Fruit fly (Drosophila melanogaster) whole organism, embryonic: ENCODE data around the gene CG31126.

ENCODE experiments used
- ATbp ChIP-seq: fragments of 200-800 bp; sonication (Bioruptor generic); optimal IDR thresholded peaks from 2 replicates; lab custom pipeline; 2017; ENCODE audit warnings: missing biosample characterization, mild to moderate bottlenecking, missing genetic modification characterization, missing genetic modification reagents
- Atf3 ChIP-seq: fragments of 200-800 bp; sonication (Bioruptor generic); optimal IDR thresholded peaks from 3 replicates; lab custom pipeline; 2016; ENCODE audit warnings: missing biosample characterization, missing genetic modification characterization
- BEAF-32 ChIP-seq: fragments of 200-800 bp; sonication (Bioruptor generic); optimal IDR thresholded peaks from 3 replicates; lab custom pipeline; 2017; ENCODE audit warnings: missing biosample characterization, missing genetic modification characterization, mild to moderate bottlenecking, moderate library complexity, missing genetic modification reagents
- Bdp1 ChIP-seq: fragments of 200-800 bp; sonication (Bioruptor generic); optimal IDR thresholded peaks from 3 replicates; lab custom pipeline; 2016; ENCODE audit warnings: missing biosample characterization, missing genetic modification characterization
- CG10274 ChIP-seq: fragments of 200-800 bp; sonication (Bioruptor generic); optimal IDR thresholded peaks from 3 replicates; lab custom pipeline; 2017; ENCODE audit warnings: missing biosample characterization, mild to moderate bottlenecking, missing genetic modification characterization
- CG10321 ChIP-seq: fragments of 200-800 bp; sonication (Bioruptor generic); IDR thresholded peaks from 2 replicates; pipeline ENCODE4 v1.3.6; 2022; ENCODE audit warnings: missing biosample characterization, missing genetic modification characterization
- CG11085 ChIP-seq: fragments of 200-800 bp; sonication (Bioruptor generic); IDR thresholded peaks from 2 replicates; pipeline ENCODE4 v1.3.6; 2022; ENCODE audit warnings: missing biosample characterization, missing genetic modification characterization
- CG11696 ChIP-seq: fragments of 200-800 bp; sonication (Bioruptor generic); IDR thresholded peaks from 2 replicates; pipeline ENCODE4 v1.3.6; 2022; ENCODE audit warnings: missing biosample characterization, missing genetic modification characterization
- CG1233 ChIP-seq: fragments of 200-800 bp; sonication (Bioruptor generic); optimal IDR thresholded peaks from 4 replicates; lab custom pipeline; 2018; ENCODE audit warnings: missing biosample characterization, mild to moderate bottlenecking, missing genetic modification characterization
- CG1603 ChIP-seq: fragments of 200-800 bp; sonication (Bioruptor generic); optimal IDR thresholded peaks from 2 replicates; lab custom pipeline; 2019; ENCODE audit warnings: missing biosample characterization, mild to moderate bottlenecking, missing genetic modification characterization, moderate library complexity
- CG16813 ChIP-seq: fragments of 200-800 bp; sonication (Bioruptor generic); IDR thresholded peaks from 3 replicates; pipeline ENCODE4 v1.3.6; 2022; ENCODE audit warnings: missing biosample characterization, missing genetic modification characterization; ENCODE audit not compliant: partially characterized antibody
- CG16863 ChIP-seq: fragments of 200-800 bp; sonication (Bioruptor generic); optimal IDR thresholded peaks from 3 replicates; lab custom pipeline; 2016; ENCODE audit warnings: missing biosample characterization, missing genetic modification characterization
- CG32767 ChIP-seq: fragments of 200-800 bp; sonication (Bioruptor generic); IDR thresholded peaks from 2 replicates; pipeline ENCODE4 v1.3.6; 2022; ENCODE audit warnings: missing biosample characterization, missing genetic modification characterization
- CG3726 ChIP-seq: fragments of 200-800 bp; sonication (Bioruptor generic); IDR thresholded peaks from 3 replicates; pipeline ENCODE4, ENCODE4 v1.3.6; 2022; ENCODE audit warnings: missing biosample characterization, missing genetic modification characterization
- CG3847 ChIP-seq: fragments of 200-800 bp; sonication (Bioruptor generic); IDR thresholded peaks from 2 replicates; pipeline ENCODE4 v1.3.6; 2022; ENCODE audit warnings: missing biosample characterization, missing genetic modification characterization
- CG3995 ChIP-seq: fragments of 200-800 bp; sonication (Bioruptor generic); optimal IDR thresholded peaks from 3 replicates; lab custom pipeline; 2016; ENCODE audit warnings: missing biosample characterization, missing genetic modification characterization
- CG4424 ChIP-seq: fragments of 200-800 bp; sonication (Bioruptor generic); optimal IDR thresholded peaks from 3 replicates; lab custom pipeline; 2016; ENCODE audit warnings: missing biosample characterization, missing genetic modification characterization
- CG4730 ChIP-seq: fragments of 200-800 bp; sonication (Bioruptor generic); IDR thresholded peaks from 2 replicates; pipeline ENCODE4 v1.3.6; 2022; ENCODE audit warnings: missing biosample characterization, missing genetic modification characterization
- CG6272 ChIP-seq: fragments of 200-800 bp; sonication (Bioruptor generic); IDR thresholded peaks from 2 replicates; pipeline ENCODE4 v1.3.6; 2022; ENCODE audit warnings: missing biosample characterization, missing genetic modification characterization
- CG6854 ChIP-seq: fragments of 200-800 bp; sonication (Bioruptor generic); optimal IDR thresholded peaks from 3 replicates; lab custom pipeline; 2017; ENCODE audit warnings: missing biosample characterization, mild to moderate bottlenecking, missing genetic modification characterization
- CG7271 ChIP-seq: fragments of 200-800 bp; sonication (Bioruptor generic); optimal IDR thresholded peaks from 2 replicates; lab custom pipeline; 2018; ENCODE audit warnings: missing biosample characterization, mild to moderate bottlenecking, missing genetic modification characterization, moderate library complexity
- CG7372 ChIP-seq: fragments of 200-800 bp; sonication (Bioruptor generic); IDR thresholded peaks from 2 replicates; pipeline ENCODE4 v1.3.6; 2022; ENCODE audit warnings: missing biosample characterization, missing genetic modification characterization
- CG7963 ChIP-seq: fragments of 200-800 bp; sonication (Bioruptor generic); IDR thresholded peaks from 3 replicates; pipeline ENCODE4 v1.3.6; 2022; ENCODE audit warnings: missing biosample characterization, missing genetic modification characterization; ENCODE audit not compliant: partially characterized antibody
- CG8089 ChIP-seq: fragments of 200-800 bp; sonication (Bioruptor generic); optimal IDR thresholded peaks from 3 replicates; lab custom pipeline; 2016; ENCODE audit warnings: missing biosample characterization, missing genetic modification characterization
- CTCF ChIP-seq: fragments of 200-800 bp; sonication (Bioruptor generic); optimal IDR thresholded peaks from 2 replicates; lab custom pipeline; 2017; ENCODE audit warnings: missing biosample characterization, mild to moderate bottlenecking, missing genetic modification characterization, moderate library complexity
- Camta ChIP-seq: fragments of 200-800 bp; sonication (Bioruptor generic); optimal IDR thresholded peaks from 2 replicates; lab custom pipeline; 2016; ENCODE audit warnings: missing biosample characterization, missing genetic modification characterization
- D19B ChIP-seq: fragments of 200-800 bp; sonication (Bioruptor generic); optimal IDR thresholded peaks from 2 replicates; lab custom pipeline; 2017; ENCODE audit warnings: missing biosample characterization, mild to moderate bottlenecking, missing genetic modification characterization
- Dek ChIP-seq: fragments of 200-800 bp; sonication (Bioruptor generic); optimal IDR thresholded peaks from 3 replicates; lab custom pipeline; 2019; ENCODE audit warnings: missing biosample characterization, mild to moderate bottlenecking, missing genetic modification characterization, moderate library complexity
- Hr51 ChIP-seq, 2 experiments: fragments of 200-800 bp; sonication (Bioruptor generic); optimal IDR thresholded peaks; 2 replicates in 1 of 2; 3 replicates in 1 of 2; lab custom pipeline; 2016 to 2018; ENCODE audit warnings: missing biosample characterization in 2 of 2, missing genetic modification characterization in 2 of 2, mild to moderate bottlenecking in 1 of 2, moderate library complexity in 1 of 2
- Lhr ChIP-seq: fragments of 200-800 bp; sonication (Bioruptor generic); optimal IDR thresholded peaks from 3 replicates; lab custom pipeline; 2017; ENCODE audit warnings: mild to moderate bottlenecking, missing biosample characterization, missing genetic modification reagents, missing genetic modification characterization
- MESR4 ChIP-seq: fragments of 200-800 bp; sonication (Bioruptor generic); optimal IDR thresholded peaks from 2 replicates; lab custom pipeline; 2018; ENCODE audit warnings: missing biosample characterization, mild to moderate bottlenecking, missing genetic modification characterization, moderate library complexity
- Max ChIP-seq: fragments of 200-800 bp; sonication (Bioruptor generic); optimal IDR thresholded peaks from 2 replicates; lab custom pipeline; 2016; ENCODE audit warnings: missing biosample characterization, mild to moderate bottlenecking, missing genetic modification characterization
- abd-A ChIP-seq: fragments of 200-800 bp; sonication (Bioruptor generic); optimal IDR thresholded peaks from 3 replicates; lab custom pipeline; 2019; ENCODE audit warnings: missing biosample characterization, mild to moderate bottlenecking, missing genetic modification characterization, moderate library complexity
- ac ChIP-seq: fragments of 200-800 bp; sonication (Bioruptor generic); optimal IDR thresholded peaks from 3 replicates; lab custom pipeline; 2017; ENCODE audit warnings: missing biosample characterization, mild to moderate bottlenecking, missing genetic modification characterization
- ara ChIP-seq: fragments of 200-800 bp; sonication (Bioruptor generic); IDR thresholded peaks from 2 replicates; pipeline ENCODE4 v1.3.6; 2022; ENCODE audit warnings: missing biosample characterization, missing genetic modification characterization
- bbx ChIP-seq: fragments of 200-800 bp; sonication (Bioruptor generic); IDR thresholded peaks from 2 replicates; pipeline ENCODE4 v1.3.6; 2022; ENCODE audit warnings: missing biosample characterization, missing genetic modification characterization; ENCODE audit not compliant: partially characterized antibody
- bigmax ChIP-seq: fragments of 200-800 bp; sonication (Bioruptor generic); optimal IDR thresholded peaks from 2 replicates; lab custom pipeline; 2018; ENCODE audit warnings: missing biosample characterization, mild to moderate bottlenecking, missing genetic modification characterization
- grn ChIP-seq: fragments of 200-800 bp; sonication (Bioruptor generic); optimal IDR thresholded peaks from 3 replicates; lab custom pipeline; 2017; ENCODE audit warnings: missing biosample characterization, missing genetic modification characterization
- hkb ChIP-seq, 2 experiments: fragments of 200-800 bp in 1 of 2; fragments of >200 bp in 1 of 2; sonication (Bioruptor generic) in 1 of 2; IDR thresholded peaks in 1 of 2; optimal IDR thresholded peaks in 1 of 2; 2 replicates each; pipeline versions ENCODE4 v1.3.6 to Lab custom; 2017 to 2022; ENCODE audit warnings: missing biosample characterization in 1 of 2, missing genetic modification characterization in 1 of 2
- insv ChIP-seq, 2 experiments: fragments of 200-800 bp; sonication (Bioruptor generic); optimal IDR thresholded peaks; 3 replicates each; lab custom pipeline; 2016 to 2018; ENCODE audit warnings: missing biosample characterization in 2 of 2, missing genetic modification characterization in 2 of 2
- kah ChIP-seq: fragments of 200-800 bp; sonication (Bioruptor generic); optimal IDR thresholded peaks from 2 replicates; lab custom pipeline; 2018; ENCODE audit warnings: missing biosample characterization, mild to moderate bottlenecking, missing genetic modification characterization
- pb ChIP-seq: fragments of 200-800 bp; sonication (Bioruptor generic); optimal IDR thresholded peaks from 3 replicates; lab custom pipeline; 2016; ENCODE audit warnings: missing biosample characterization, missing genetic modification characterization
- pros ChIP-seq: fragments of 200-800 bp; sonication (Bioruptor generic); optimal IDR thresholded peaks from 3 replicates; lab custom pipeline; 2019; ENCODE audit warnings: missing biosample characterization, mild to moderate bottlenecking, missing genetic modification characterization, moderate library complexity
- salm ChIP-seq: fragments of 200-800 bp; sonication (Bioruptor generic); optimal IDR thresholded peaks from 2 replicates; lab custom pipeline; 2018; ENCODE audit warnings: missing biosample characterization, mild to moderate bottlenecking, missing genetic modification characterization
- trh ChIP-seq: fragments of 200-800 bp; sonication (Bioruptor generic); optimal IDR thresholded peaks from 2 replicates; lab custom pipeline; 2016; ENCODE audit warnings: missing biosample characterization, missing genetic modification characterization
- ttk ChIP-seq: fragments of 200-800 bp; sonication (Bioruptor generic); IDR thresholded peaks from 2 replicates; pipeline ENCODE4 v2.1.2; 2022; ENCODE audit warnings: missing biosample characterization, missing genetic modification characterization
- tup ChIP-seq: fragments of 200-800 bp; sonication (Bioruptor generic); optimal IDR thresholded peaks from 2 replicates; lab custom pipeline; 2016; ENCODE audit warnings: missing biosample characterization, mild to moderate bottlenecking, missing genetic modification characterization, moderate library complexity
- vfl ChIP-seq: fragments of 200-800 bp; sonication (Bioruptor generic); optimal IDR thresholded peaks from 2 replicates; lab custom pipeline; 2016; ENCODE audit warnings: missing biosample characterization, missing genetic modification characterization
- vvl ChIP-seq: fragments of 200-800 bp; sonication (Bioruptor generic); IDR thresholded peaks from 2 replicates; pipeline ENCODE4 v1.3.6; 2022; ENCODE audit warnings: missing biosample characterization, missing genetic modification characterization
- zen2 ChIP-seq: fragments of 200-800 bp; sonication (Bioruptor generic); IDR thresholded peaks from 3 replicates; pipeline ENCODE4 v1.3.6; 2022; ENCODE audit warnings: missing biosample characterization, missing genetic modification characterization; ENCODE audit not compliant: partially characterized antibody

Gene CG31126

DNA sequence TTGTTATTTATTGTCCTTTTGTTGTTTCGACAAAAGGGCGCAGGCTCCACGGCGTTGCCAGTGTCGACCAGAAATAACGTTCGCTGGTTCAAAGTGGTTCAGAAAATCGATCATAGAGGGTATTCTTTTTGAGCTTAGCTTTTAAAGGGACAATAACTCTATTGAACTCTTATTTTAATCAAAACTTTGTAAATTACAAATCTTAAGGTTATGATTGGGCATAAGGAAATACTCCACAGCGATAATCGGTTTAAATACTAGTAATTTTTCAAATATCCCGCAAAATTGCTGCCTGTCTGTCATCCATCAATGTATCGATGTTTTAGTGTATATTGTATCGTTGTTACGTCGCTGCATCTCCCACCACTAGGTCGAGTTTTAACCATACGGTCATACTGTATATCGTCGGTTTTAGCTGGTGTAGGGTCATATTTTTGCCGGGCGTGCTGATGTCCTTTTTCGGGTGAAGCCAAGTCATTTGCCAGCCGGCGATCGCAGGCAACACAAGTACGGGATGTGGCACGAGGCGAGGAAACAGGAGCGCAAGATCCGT is 4.6 kb upstream of the CG31126 start, which contains the start of the genes CG31125 and CG6695 (continued):
- TF ChIP-seq zen2 (GFP tag; lab: Robert Waterston, UW) (peak; percentile 46; the same call in 1 of the 3 replicates), CG10274 (GFP tag; lab: Kevin White, UChicago) (no peak), CG32767 (GFP tag; lab: Robert Waterston, UW) (no peak), Camta (GFP tag; lab: Kevin White, UChicago) (peak; percentile 62), pros (GFP tag; lab: Kevin White, UChicago) (no peak), CTCF (GFP tag; lab: Kevin White, UChicago) (no peak), tup (GFP tag; lab: Kevin White, UChicago) (no peak), trh (GFP tag; lab: Kevin White, UChicago) (no peak), CG8089 (GFP tag; lab: Kevin White, UChicago) (no peak), CG7372 (no peak), ac (GFP tag; lab: Kevin White, UChicago) (no peak), Hr51 (GFP tag; optimal IDR thresholded peaks at IDR 0.05; lab: Kevin White, UChicago) (peak in 1 of 2 experiments; percentile 35), D19B (no peak), CG11696 (GFP tag; lab: Robert Waterston, UW) (no peak), MESR4 (GFP tag; lab: Kevin White, UChicago) (peak; percentile 46), vfl (GFP tag; lab: Kevin White, UChicago) (peak; percentile 35), CG6854 (no peak), salm (no peak), CG3995 (GFP tag; lab: Kevin White, UChicago) (peak; percentile 28), bbx (GFP tag; lab: Robert Waterston, UW) (peak; percentile 68), CG16813 (GFP tag; lab: Robert Waterston, UW) (peak; percentile 88), CG10321 (GFP tag; lab: Robert Waterston, UW) (no peak), kah (no peak), Lhr (no peak), CG1233 (GFP tag; lab: Kevin White, UChicago) (peak; percentile 24), ATbp (GFP tag; lab: Kevin White, UChicago) (no peak), Dek (tag; lab: Kevin White, UChicago) (peak; percentile 18), CG7271 (tag; lab: Kevin White, UChicago) (no peak), ttk (GFP tag; lab: Robert Waterston, UW) (no peak), vvl (GFP tag; lab: Robert Waterston, UW) (no peak; the same call in 1 of the 2 replicates), Bdp1 (GFP tag; lab: Kevin White, UChicago) (peak; percentile 25), Atf3 (GFP tag; lab: Kevin White, UChicago) (peak; percentile 48), CG3726 (GFP tag; lab: Robert Waterston, UW) (no peak), CG4424 (GFP tag; lab: Kevin White, UChicago) (peak; percentile 24), CG1603 (tag; lab: Kevin White, UChicago) (peak; percentile 73), insv (GFP tag; optimal IDR thresholded peaks at IDR 0.05; lab: Kevin White, UChicago) (peak in 1 of 2 experiments; percentile 56), grn (GFP tag; lab: Kevin White, UChicago) (no peak), ara (GFP tag; lab: Robert Waterston, UW) (no peak), CG16863 (peak; percentile 48), pb (peak; percentile 33), hkb (optimal IDR thresholded peaks at IDR 0.05; lab: Kevin White, UChicago) (peak; percentile 71), hkb (GFP tag; IDR thresholded peaks at IDR 0.05; lab: Robert Waterston, UW) (no peak), CG6272 (no peak), CG11085 (no peak), bigmax (GFP tag; lab: Kevin White, UChicago) (no peak), abd-A (tag; lab: Kevin White, UChicago) (no peak), BEAF-32 (GFP tag; lab: Kevin White, UChicago) (peak; percentile 94), CG4730 (GFP tag; lab: Robert Waterston, UW) (no peak), CG7963 (GFP tag; lab: Robert Waterston, UW) (peak; percentile 46; the same call in 1 of the 3 replicates), Max (GFP tag; lab: Kevin White, UChicago) (peak; percentile 40), CG3847 (GFP tag; lab: Robert Waterston, UW) (peak; percentile 56)
